Worm (Caenorhabditis elegans) whole organism, L4 larva: ENCODE results near the gene B0491.6.

Experiments
- F44E2.7 ChIP-seq: fragments of 200-800 bp; sonication (Bioruptor generic); IDR thresholded peaks from 2 replicates; pipeline ENCODE4 v2.1.2; 2022; ENCODE audit warnings: missing genetic modification characterization, missing compliant biosample characterization
- arid-1 ChIP-seq: fragments of 200-800 bp; sonication (Bioruptor generic); conservative IDR thresholded peaks from 2 replicates; pipeline ENCODE4 v1.3.6; 2022; ENCODE audit warnings: missing genetic modification reagents, missing genetic modification characterization, missing compliant biosample characterization
- daf-16 ChIP-seq, 3 experiments: sonication (generic microtip); optimal IDR thresholded peaks; 2 replicates each; lab custom pipeline; 2016 to 2017; ENCODE audit warnings: missing genetic modification characterization in 3 of 3, missing genetic modification reagents in 3 of 3, mild to moderate bottlenecking in 2 of 3, missing compliant biosample characterization in 2 of 3, missing biosample characterization in 1 of 3, moderate library complexity in 1 of 3
- dmd-6 ChIP-seq: fragments of 200-800 bp; sonication (Bioruptor generic); IDR thresholded peaks from 2 replicates; pipeline ENCODE4 v1.3.6; 2022; ENCODE audit warnings: missing genetic modification reagents, missing genetic modification characterization, missing compliant biosample characterization
- dmd-9 ChIP-seq: fragments of 200-800 bp; sonication (Bioruptor generic); IDR thresholded peaks from 2 replicates; pipeline ENCODE4 v1.3.6; 2022; ENCODE audit warnings: missing genetic modification reagents, missing genetic modification characterization, missing compliant biosample characterization
- dpl-1 ChIP-seq: fragments of 150-350 bp; optimal IDR thresholded peaks from 2 replicates; lab custom pipeline; 2014; ENCODE audit warnings: missing biosample characterization, missing genetic modification reagents, missing genetic modification characterization
- hlh-11 ChIP-seq: fragments of 200-800 bp; sonication (Bioruptor generic); optimal IDR thresholded peaks from 2 replicates; lab custom pipeline; 2018; ENCODE audit warnings: mild to moderate bottlenecking, missing genetic modification characterization, missing compliant biosample characterization
- hlh-30 ChIP-seq: sonication (generic microtip); optimal IDR thresholded peaks from 2 replicates; lab custom pipeline; 2017; ENCODE audit warnings: antibody characterized with exemption, mild to moderate bottlenecking, missing genetic modification characterization, missing compliant biosample characterization; ENCODE audit not compliant: insufficient read depth
- hmg-1.1 ChIP-seq: fragments of 200-800 bp; sonication (Bioruptor generic); IDR thresholded peaks from 2 replicates; pipeline ENCODE4 v1.3.6; 2022; ENCODE audit warnings: missing genetic modification reagents, missing genetic modification characterization, missing compliant biosample characterization
- lin-38 ChIP-seq: fragments of 200-800 bp; sonication (Bioruptor generic); IDR thresholded peaks from 2 replicates; pipeline ENCODE4 v1.3.6; 2022; ENCODE audit warnings: missing genetic modification reagents, missing genetic modification characterization, missing compliant biosample characterization
- lsy-2 ChIP-seq, 2 experiments: fragments of 150-350 bp in 1 of 2; sonication (generic microtip) in 1 of 2; optimal IDR thresholded peaks; 2 replicates each; lab custom pipeline; 2014 to 2017; ENCODE audit warnings: missing biosample characterization in 2 of 2, missing genetic modification characterization in 2 of 2
- mep-1 ChIP-seq: fragments of 150-350 bp; sonication (generic microtip); optimal IDR thresholded peaks from 3 replicates; lab custom pipeline; 2014; ENCODE audit warnings: missing biosample characterization, missing genetic modification characterization
- mes-2 ChIP-seq: sonication (generic microtip); optimal IDR thresholded peaks from 2 replicates; lab custom pipeline; 2016; ENCODE audit warnings: missing genotype, mild to moderate bottlenecking, missing genetic modification characterization, missing compliant biosample characterization; ENCODE audit not compliant: poor library complexity, severe bottlenecking
- mxl-2 ChIP-seq: fragments of 200-800 bp; sonication (Bioruptor generic); conservative IDR thresholded peaks from 2 replicates; pipeline ENCODE4 v1.3.6; 2022; ENCODE audit warnings: missing genetic modification reagents, missing genetic modification characterization, missing compliant biosample characterization
- mxl-3 ChIP-seq: fragments of 200-800 bp; sonication (Bioruptor generic); optimal IDR thresholded peaks from 2 replicates; lab custom pipeline; 2018; ENCODE audit warnings: mild to moderate bottlenecking, missing genetic modification characterization, missing compliant biosample characterization
- nhr-102 ChIP-seq: sonication (generic microtip); optimal IDR thresholded peaks from 2 replicates; lab custom pipeline; 2016; ENCODE audit warnings: mild to moderate bottlenecking, missing genetic modification characterization, moderate library complexity, missing compliant biosample characterization
- nhr-11 ChIP-seq: fragments of 150-350 bp; optimal IDR thresholded peaks from 2 replicates; lab custom pipeline; 2014; ENCODE audit warnings: missing biosample characterization, missing genetic modification characterization
- nhr-28 ChIP-seq: fragments of 150-350 bp; optimal IDR thresholded peaks from 2 replicates; lab custom pipeline; 2014; ENCODE audit warnings: missing biosample characterization, missing genetic modification characterization
- nhr-42 ChIP-seq: fragments of 200-800 bp; sonication (Bioruptor generic); IDR thresholded peaks from 2 replicates; pipeline ENCODE4 v1.3.6; 2022; ENCODE audit warnings: missing genetic modification characterization, missing compliant biosample characterization
- rbr-2 ChIP-seq: sonication (generic microtip); optimal IDR thresholded peaks from 2 replicates; lab custom pipeline; 2016; ENCODE audit warnings: missing genotype, missing genetic modification characterization, missing compliant biosample characterization
- unc-130 ChIP-seq: sonication (generic microtip); optimal IDR thresholded peaks from 2 replicates; lab custom pipeline; 2016; ENCODE audit warnings: missing genetic modification reagents, missing genetic modification characterization, missing compliant biosample characterization
- unc-39 ChIP-seq: sonication (generic microtip); optimal IDR thresholded peaks from 2 replicates; lab custom pipeline; 2017; ENCODE audit warnings: missing biosample characterization, missing genetic modification characterization
- vab-7 ChIP-seq: fragments of 200-800 bp; sonication (Bioruptor generic); IDR thresholded peaks from 2 replicates; pipeline ENCODE4 v1.3.6; 2022; ENCODE audit warnings: missing genetic modification reagents, missing genetic modification characterization, missing compliant biosample characterization

B0491.6 gene

ce11 chrII:11301059-11301458 is 47.1 kb downstream of the B0491.6 start, which contains the start of gene raga-1:
raga-1 (plus strand) TSS chrII:11301359.
- no peak for TF ChIP-seq dmd-9 (GFP tag; lab: Robert Waterston, UW)
- TF ChIP-seq daf-16 (GFP tag; optimal IDR thresholded peaks at IDR 0.05; lab: Kevin White, UChicago): no peak
- no peak for TF ChIP-seq daf-16 (tag; optimal IDR thresholded peaks at IDR 0.05; lab: Kevin White, UChicago)
- no peak for TF ChIP-seq vab-7 (GFP tag; lab: Robert Waterston, UW)
- TF ChIP-seq nhr-102 (tag; lab: Kevin White, UChicago): no peak
- TF ChIP-seq rbr-2: no peak
- TF ChIP-seq mxl-2 (GFP tag; lab: Robert Waterston, UW): no peak
- TF ChIP-seq F44E2.7 (GFP tag; lab: Robert Waterston, UW): no peak
- no peak for TF ChIP-seq mxl-3 (GFP tag; lab: Kevin White, UChicago)
- no peak for TF ChIP-seq nhr-42 (GFP tag; lab: Robert Waterston, UW)
- TF ChIP-seq hmg-1.1 (GFP tag; lab: Robert Waterston, UW): no peak

ce11 chrII:11297217-11297738 is 50.9 kb downstream of the B0491.6 start, which contains the start of gene saps-1:
saps-1 (plus strand) TSS chrII:11297688.
- peak; percentile 13 for TF ChIP-seq hlh-11
- TF ChIP-seq dpl-1 (GFP tag; lab: Kevin White, UChicago): peak; percentile 41
- TF ChIP-seq mes-2 (tag; lab: Kevin White, UChicago): peak; percentile 65
- TF ChIP-seq daf-16 (GFP tag; optimal IDR thresholded peaks at IDR 0.05; lab: Kevin White, UChicago): no peak
- TF ChIP-seq daf-16 (tag; optimal IDR thresholded peaks at IDR 0.05; lab: Kevin White, UChicago): peak; percentile 15
- peak; percentile 59 for TF ChIP-seq unc-130 (GFP tag; lab: Kevin White, UChicago)
- no peak for TF ChIP-seq unc-39 (tag; lab: Kevin White, UChicago)
- TF ChIP-seq lsy-2 (tag; optimal IDR thresholded peaks at IDR 0.05; lab: Kevin White, UChicago): peak in 1 of 2 experiments; percentile 43
- peak; percentile 14 for TF ChIP-seq nhr-28 (tag; lab: Kevin White, UChicago)
- TF ChIP-seq dmd-6 (GFP tag; lab: Robert Waterston, UW): no peak
- peak; percentile 44 for TF ChIP-seq hlh-30 (tag; lab: Kevin White, UChicago)
- TF ChIP-seq arid-1: 0 out of 2 replicates have a peak, but pooled peaks have one; percentile 38
- 0 out of 2 replicates have a peak, but pooled peaks have one; percentile 46 for TF ChIP-seq hmg-1.1 (GFP tag; lab: Robert Waterston, UW)
- peak; percentile 0 for TF ChIP-seq mep-1
- TF ChIP-seq lin-38: peak; percentile 76
- no peak for TF ChIP-seq nhr-11
